Fruit fly (Drosophila melanogaster) whole organism, embryonic: ENCODE data around the gene BBIP1.

Experiments
- ATbp ChIP-seq: fragments of 200-800 bp; sonication (Bioruptor generic); optimal IDR thresholded peaks from 2 replicates; lab custom pipeline; 2017; ENCODE audit warnings: missing biosample characterization, mild to moderate bottlenecking, missing genetic modification characterization, missing genetic modification reagents
- Antp ChIP-seq: fragments of 200-800 bp; sonication (Bioruptor generic); optimal IDR thresholded peaks from 3 replicates; lab custom pipeline; 2016; ENCODE audit warnings: missing biosample characterization, missing genetic modification characterization
- CG1024 ChIP-seq: fragments of 200-800 bp; sonication (Bioruptor generic); IDR thresholded peaks from 2 replicates; pipeline ENCODE4 v1.3.6; 2022; ENCODE audit warnings: missing biosample characterization, missing genetic modification characterization
- CG11723 ChIP-seq: fragments of 200-800 bp; sonication (Bioruptor generic); optimal IDR thresholded peaks from 2 replicates; lab custom pipeline; 2017; ENCODE audit warnings: missing biosample characterization, mild to moderate bottlenecking, missing genetic modification characterization
- CG12071 ChIP-seq: fragments of 200-800 bp; sonication (Bioruptor generic); optimal IDR thresholded peaks from 3 replicates; lab custom pipeline; 2018; ENCODE audit warnings: missing biosample characterization, mild to moderate bottlenecking, missing genetic modification characterization
- CG12659 ChIP-seq: fragments of 200-800 bp; sonication (Bioruptor generic); optimal IDR thresholded peaks from 3 replicates; lab custom pipeline; 2017; ENCODE audit warnings: mild to moderate bottlenecking, missing biosample characterization, missing genetic modification reagents, missing genetic modification characterization
- CG13296 ChIP-seq: fragments of 200-800 bp; sonication (Bioruptor generic); optimal IDR thresholded peaks from 3 replicates; lab custom pipeline; 2018; ENCODE audit warnings: missing biosample characterization, mild to moderate bottlenecking, missing genetic modification characterization
- CG13424 ChIP-seq: fragments of 200-800 bp; sonication (Bioruptor generic); optimal IDR thresholded peaks from 2 replicates; lab custom pipeline; 2019; ENCODE audit warnings: missing biosample characterization, mild to moderate bottlenecking, missing genetic modification characterization, moderate library complexity
- CG14014 ChIP-seq: fragments of 200-800 bp; sonication (Bioruptor generic); IDR thresholded peaks from 2 replicates; pipeline ENCODE4 v1.3.6; 2022; ENCODE audit warnings: missing biosample characterization, missing genetic modification characterization
- CG17568 ChIP-seq: fragments of 200-800 bp; sonication (Bioruptor generic); optimal IDR thresholded peaks from 2 replicates; lab custom pipeline; 2018; ENCODE audit warnings: missing biosample characterization, mild to moderate bottlenecking, missing genetic modification characterization, moderate library complexity
- CG17829 ChIP-seq: fragments of 200-800 bp; optimal IDR thresholded peaks from 2 replicates; lab custom pipeline; 2019; ENCODE audit warnings: missing biosample characterization, mild to moderate bottlenecking, missing genetic modification characterization, moderate library complexity
- CG2199 ChIP-seq: fragments of 200-800 bp; sonication (Bioruptor generic); IDR thresholded peaks from 3 replicates; pipeline ENCODE4 v1.3.6; 2022; ENCODE audit warnings: missing biosample characterization, missing genetic modification characterization
- CG2875 ChIP-seq: fragments of 200-800 bp; sonication (Bioruptor generic); optimal IDR thresholded peaks from 2 replicates; lab custom pipeline; 2017; ENCODE audit warnings: missing biosample characterization, mild to moderate bottlenecking, missing genetic modification characterization, missing genetic modification reagents
- CG4328 ChIP-seq: fragments of 200-800 bp; sonication (Bioruptor generic); optimal IDR thresholded peaks from 3 replicates; lab custom pipeline; 2017; ENCODE audit warnings: missing biosample characterization, missing genetic modification reagents, missing genetic modification characterization
- CG5245 ChIP-seq: fragments of 200-800 bp; sonication (Bioruptor generic); optimal IDR thresholded peaks from 3 replicates; lab custom pipeline; 2016; ENCODE audit warnings: missing biosample characterization, missing genetic modification characterization
- CG6254 ChIP-seq: fragments of 200-800 bp; sonication (Bioruptor generic); optimal IDR thresholded peaks from 3 replicates; lab custom pipeline; 2017; ENCODE audit warnings: mild to moderate bottlenecking, missing biosample characterization, missing genetic modification reagents, missing genetic modification characterization
- CG6813 ChIP-seq: fragments of 200-800 bp; sonication (Bioruptor generic); optimal IDR thresholded peaks from 2 replicates; lab custom pipeline; 2017; ENCODE audit warnings: missing biosample characterization, missing genetic modification characterization, mild to moderate bottlenecking, moderate library complexity, missing genetic modification reagents
- CG6854 ChIP-seq: fragments of 200-800 bp; sonication (Bioruptor generic); optimal IDR thresholded peaks from 3 replicates; lab custom pipeline; 2017; ENCODE audit warnings: missing biosample characterization, mild to moderate bottlenecking, missing genetic modification characterization
- CG7357 ChIP-seq: fragments of 200-800 bp; sonication (Bioruptor generic); IDR thresholded peaks from 3 replicates; pipeline ENCODE4 v1.3.6; 2022; ENCODE audit warnings: missing biosample characterization, missing genetic modification characterization
- CG7556 ChIP-seq: fragments of 200-800 bp; sonication (Bioruptor generic); optimal IDR thresholded peaks from 2 replicates; lab custom pipeline; 2017; ENCODE audit warnings: missing biosample characterization, mild to moderate bottlenecking, missing genetic modification characterization
- CG7786 ChIP-seq: fragments of 200-800 bp; sonication (Bioruptor generic); optimal IDR thresholded peaks from 2 replicates; lab custom pipeline; 2016; ENCODE audit warnings: missing biosample characterization, missing genetic modification characterization
- CG7839 ChIP-seq: fragments of 200-800 bp; sonication (Bioruptor generic); optimal IDR thresholded peaks from 3 replicates; lab custom pipeline; 2018; ENCODE audit warnings: missing biosample characterization, mild to moderate bottlenecking, missing genetic modification characterization, moderate library complexity
- CG8388 ChIP-seq: fragments of 200-800 bp; sonication (Bioruptor generic); optimal IDR thresholded peaks from 2 replicates; lab custom pipeline; 2019; ENCODE audit warnings: missing biosample characterization, mild to moderate bottlenecking, missing genetic modification characterization, moderate library complexity
- Camta ChIP-seq: fragments of 200-800 bp; sonication (Bioruptor generic); optimal IDR thresholded peaks from 2 replicates; lab custom pipeline; 2016; ENCODE audit warnings: missing biosample characterization, missing genetic modification characterization
- Dbx ChIP-seq: fragments of 200-800 bp; sonication (Bioruptor generic); IDR thresholded peaks from 3 replicates; pipeline ENCODE4 v1.3.6; 2022; ENCODE audit warnings: missing biosample characterization, missing genetic modification characterization
- Deaf1 ChIP-seq: fragments of 200-800 bp; optimal IDR thresholded peaks from 3 replicates; lab custom pipeline; 2019; ENCODE audit warnings: missing biosample characterization, mild to moderate bottlenecking, missing genetic modification characterization, moderate library complexity
- Dip3 ChIP-seq: fragments of 200-800 bp; sonication (Bioruptor generic); optimal IDR thresholded peaks from 3 replicates; lab custom pipeline; 2016; ENCODE audit warnings: missing biosample characterization, missing genetic modification characterization
- ERR ChIP-seq: fragments of 200-800 bp; sonication (Bioruptor generic); optimal IDR thresholded peaks from 2 replicates; lab custom pipeline; 2016; ENCODE audit warnings: missing biosample characterization, missing genetic modification characterization
- H2.0 ChIP-seq: fragments of 200-800 bp; sonication (Bioruptor generic); IDR thresholded peaks from 2 replicates; pipeline ENCODE4 v1.3.6; 2022; ENCODE audit warnings: missing biosample characterization, missing genetic modification characterization
- HLH3B ChIP-seq: fragments of 200-800 bp; sonication (Bioruptor generic); IDR thresholded peaks from 2 replicates; pipeline ENCODE4 v1.3.6; 2022; ENCODE audit warnings: missing biosample characterization, missing genetic modification characterization
- Hr3 ChIP-seq: fragments of 200-800 bp; sonication (Bioruptor generic); optimal IDR thresholded peaks from 3 replicates; lab custom pipeline; 2016; ENCODE audit warnings: missing biosample characterization, missing genetic modification characterization
- Hr78 ChIP-seq, 2 experiments: fragments of 200-800 bp in 1 of 2; fragments of >200 bp in 1 of 2; sonication (Bioruptor generic) in 1 of 2; optimal IDR thresholded peaks; 2 replicates each; lab custom pipeline; 2017 to 2019; ENCODE audit warnings: missing biosample characterization in 2 of 2, missing genetic modification characterization in 2 of 2, mild to moderate bottlenecking in 1 of 2, moderate library complexity in 1 of 2
- Med ChIP-seq: fragments of 200-800 bp; sonication (Bioruptor generic); peaks from one replicate; lab custom pipeline; 2016; ENCODE audit warnings: missing biosample characterization, missing genetic modification characterization, mild to moderate bottlenecking, inconsistent platforms, moderate library complexity
- Pdp1 ChIP-seq, 2 experiments: fragments of 200-800 bp; sonication (Bioruptor generic); optimal IDR thresholded peaks; 3 replicates each; lab custom pipeline; 2016; ENCODE audit warnings: missing biosample characterization in 2 of 2, missing genetic modification characterization in 2 of 2, mild to moderate bottlenecking in 1 of 2, moderate library complexity in 1 of 2
- br ChIP-seq: fragments of >200 bp; optimal IDR thresholded peaks from 2 replicates; lab custom pipeline; 2017
- caup ChIP-seq: fragments of 200-800 bp; sonication (Bioruptor generic); optimal IDR thresholded peaks from 3 replicates; lab custom pipeline; 2017; ENCODE audit warnings: missing biosample characterization, mild to moderate bottlenecking, missing genetic modification characterization, moderate library complexity; ENCODE audit not compliant: severe bottlenecking
- dm ChIP-seq: fragments of 200-800 bp; sonication (Bioruptor generic); optimal IDR thresholded peaks from 3 replicates; lab custom pipeline; 2016; ENCODE audit warnings: missing biosample characterization, missing genetic modification characterization
- gcm2 ChIP-seq: fragments of 200-800 bp; sonication (Bioruptor generic); optimal IDR thresholded peaks from 2 replicates; lab custom pipeline; 2016; ENCODE audit warnings: missing biosample characterization, missing genetic modification characterization
- h ChIP-seq: fragments of >200 bp; optimal IDR thresholded peaks from 2 replicates; lab custom pipeline; 2017
- lab ChIP-seq: fragments of 200-800 bp; sonication (Bioruptor generic); optimal IDR thresholded peaks from 3 replicates; lab custom pipeline; 2017; ENCODE audit warnings: missing biosample characterization, missing genetic modification characterization, mild to moderate bottlenecking, moderate library complexity, missing genetic modification reagents
- lbe ChIP-seq: fragments of 200-800 bp; sonication (Bioruptor generic); optimal IDR thresholded peaks from 2 replicates; lab custom pipeline; 2016; ENCODE audit warnings: missing biosample characterization, mild to moderate bottlenecking, missing genetic modification characterization
- nau ChIP-seq: fragments of 200-800 bp; sonication (Bioruptor generic); optimal IDR thresholded peaks from 3 replicates; lab custom pipeline; 2017; ENCODE audit warnings: missing biosample characterization, mild to moderate bottlenecking, missing genetic modification characterization, missing genetic modification reagents
- odd ChIP-seq: fragments of 200-800 bp; sonication (Bioruptor generic); optimal IDR thresholded peaks from 2 replicates; lab custom pipeline; 2017; ENCODE audit warnings: missing biosample characterization, mild to moderate bottlenecking, missing genetic modification characterization
- pb ChIP-seq: fragments of 200-800 bp; sonication (Bioruptor generic); optimal IDR thresholded peaks from 3 replicates; lab custom pipeline; 2016; ENCODE audit warnings: missing biosample characterization, missing genetic modification characterization
- pfk ChIP-seq: fragments of 200-800 bp; sonication (Bioruptor generic); optimal IDR thresholded peaks from 2 replicates; lab custom pipeline; 2018; ENCODE audit warnings: missing biosample characterization, mild to moderate bottlenecking, missing genetic modification characterization, moderate library complexity
- sc ChIP-seq, 3 experiments: fragments of >200 bp in 2 of 3; fragments of 200-800 bp in 1 of 3; sonication (Bioruptor generic) in 1 of 3; optimal IDR thresholded peaks; 2 replicates in 2 of 3; 3 replicates in 1 of 3; lab custom pipeline; 2017; ENCODE audit warnings: mild to moderate bottlenecking in 1 of 3, missing biosample characterization in 1 of 3, missing genetic modification characterization in 1 of 3, missing genetic modification reagents in 1 of 3
- sisA ChIP-seq: fragments of 200-800 bp; sonication (Bioruptor generic); IDR thresholded peaks from 2 replicates; pipeline ENCODE4 v1.3.6; 2022; ENCODE audit warnings: missing biosample characterization, missing genetic modification characterization
- sqz ChIP-seq: fragments of 200-800 bp; sonication (Bioruptor generic); optimal IDR thresholded peaks from 3 replicates; lab custom pipeline; 2018; ENCODE audit warnings: missing biosample characterization, mild to moderate bottlenecking, missing genetic modification characterization
- tin ChIP-seq: fragments of 200-800 bp; sonication (Bioruptor generic); optimal IDR thresholded peaks from 3 replicates; lab custom pipeline; 2016; ENCODE audit warnings: missing biosample characterization, missing genetic modification characterization
- wek ChIP-seq: fragments of 200-800 bp; sonication (Bioruptor generic); optimal IDR thresholded peaks from 3 replicates; lab custom pipeline; 2018; ENCODE audit warnings: missing biosample characterization, mild to moderate bottlenecking, missing genetic modification characterization, moderate library complexity
- yki ChIP-seq: fragments of >200 bp; optimal IDR thresholded peaks from 3 replicates; lab custom pipeline; 2018

BBIP1 gene

dm6 chr3R:9448320-9448719, 44.1 kb downstream of the BBIP1 start (continued):
- TF ChIP-seq sc (optimal IDR thresholded peaks at IDR 0.05; lab: Kevin White, UChicago) (no peak), sc (GFP tag; optimal IDR thresholded peaks at IDR 0.05; lab: Kevin White, UChicago) (no peak), dm (GFP tag; lab: Kevin White, UChicago) (no peak), CG11723 (GFP tag; lab: Kevin White, UChicago) (no peak), wek (peak; percentile 9), CG1024 (GFP tag; lab: Robert Waterston, UW) (no peak), pfk (GFP tag; lab: Kevin White, UChicago) (peak; percentile 4), CG6254 (GFP tag; lab: Kevin White, UChicago) (no peak), br (no peak), Deaf1 (tag; lab: Kevin White, UChicago) (no peak), CG17568 (peak; percentile 49), Hr3 (GFP tag; lab: Kevin White, UChicago) (no peak), tin (GFP tag; lab: Kevin White, UChicago) (no peak), H2.0 (GFP tag; lab: Robert Waterston, UW) (no peak), Pdp1 (GFP tag; optimal IDR thresholded peaks at IDR 0.05; lab: Kevin White, UChicago) (no peak), odd (peak; percentile 15), CG2875 (GFP tag; lab: Kevin White, UChicago) (no peak), CG7786 (GFP tag; lab: Kevin White, UChicago) (no peak), CG6854 (GFP tag; lab: Kevin White, UChicago) (no peak), CG14014 (peak; percentile 33; the same call in 1 of the 2 replicates), caup (peak; percentile 29), CG7556 (GFP tag; lab: Kevin White, UChicago) (no peak), HLH3B (GFP tag; lab: Robert Waterston, UW) (no peak; the same call in 1 of the 2 replicates), lbe (no peak), Hr78 (GFP tag; optimal IDR thresholded peaks at IDR 0.05; lab: Kevin White, UChicago) (no peak), CG13296 (GFP tag; lab: Kevin White, UChicago) (peak; percentile 56), CG2199 (GFP tag; lab: Robert Waterston, UW) (no peak), CG7839 (no peak), CG4328 (peak; percentile 11), ATbp (GFP tag; lab: Kevin White, UChicago) (peak; percentile 52), Med (peak; percentile 58), CG6813 (peak; percentile 30), Antp (GFP tag; lab: Kevin White, UChicago) (no peak), Dip3 (GFP tag; lab: Kevin White, UChicago) (no peak), CG7357 (GFP tag; lab: Robert Waterston, UW) (no peak), Dbx (no peak), CG13424 (tag; lab: Kevin White, UChicago) (no peak), CG8388 (GFP tag; lab: Kevin White, UChicago) (no peak), CG5245 (no peak), CG12659 (GFP tag; lab: Kevin White, UChicago) (peak; percentile 7), CG12071 (GFP tag; lab: Kevin White, UChicago) (peak; percentile 53), ERR (no peak), h (lab: Kevin White, UChicago) (no peak), sisA (no peak), nau (GFP tag; lab: Kevin White, UChicago) (no peak), yki (lab: Kevin White, UChicago) (no peak), Camta (no peak), gcm2 (no peak), CG17829 (no peak), pb (GFP tag; lab: Kevin White, UChicago) (no peak), sqz (GFP tag; lab: Kevin White, UChicago) (no peak), lab (GFP tag; lab: Kevin White, UChicago) (peak; percentile 59)
